Worm (Caenorhabditis elegans) whole organism, midembryonic: ENCODE measurements around the gene nmur-1.

Experiments used
- T22C8.4 ChIP-seq: fragments of 200-800 bp; sonication (Bioruptor generic); IDR thresholded peaks from 2 replicates; pipeline ENCODE4 v1.3.6; 2022; ENCODE audit warnings: missing genetic modification characterization, missing compliant biosample characterization
- flt-1 ChIP-seq: fragments of 200-800 bp; sonication (Bioruptor generic); IDR thresholded peaks from 2 replicates; pipeline ENCODE4 v1.3.6; 2022; ENCODE audit warnings: missing genetic modification characterization, missing compliant biosample characterization
- med-1 ChIP-seq: sonication (generic microtip); optimal IDR thresholded peaks from 2 replicates; lab custom pipeline; 2017; ENCODE audit warnings: missing genetic modification characterization, mild to moderate bottlenecking, missing compliant biosample characterization, antibody characterized with exemption, missing genetic modification reagents; ENCODE audit not compliant: insufficient read depth

- TF ChIP-seq med-1 (GFP tag; lab: Kevin White, UChicago), result no peak
- no peak for TF ChIP-seq T22C8.4 (GFP tag; lab: Robert Waterston, UW)
- no peak for TF ChIP-seq flt-1
These were observed 25.0 kb upstream of the nmur-1 start for ce11 chrX:8955808-8956207.
